Fruit fly (Drosophila melanogaster) whole organism: ENCODE measurements around the gene CG32299.

Source experiments
- CG8478 ChIP-seq: fragments of >200 bp; optimal IDR thresholded peaks from 2 replicates; lab custom pipeline; 2018; ENCODE audit warnings: inconsistent platforms
- Dll ChIP-seq: fragments of >200 bp; optimal IDR thresholded peaks from 2 replicates; lab custom pipeline; 2017
- EcR ChIP-seq, 2 experiments: fragments of >200 bp; optimal IDR thresholded peaks; 2 replicates each; lab custom pipeline; 2017; ENCODE audit warnings: missing biosample characterization in 2 of 2, missing genetic modification characterization in 2 of 2, missing genetic modification reagents in 2 of 2
- pan ChIP-seq: fragments of >200 bp; optimal IDR thresholded peaks from 2 replicates; lab custom pipeline; 2017
- psq ChIP-seq: fragments of >200 bp; optimal IDR thresholded peaks from 2 replicates; lab custom pipeline; 2017
- usp ChIP-seq: fragments of >200 bp; optimal IDR thresholded peaks from 2 replicates; lab custom pipeline; 2017; ENCODE audit warnings: missing biosample characterization, missing genetic modification characterization, mixed read lengths

The CG32299 gene

dm6 chr3L:2390889-2391288, at the start of gene CG32299, which contains the start of gene CG32298:
TSS of gene CG32299 (minus strand) at chr3L:2390989.
TSS of gene CG32298 (minus strand) at chr3L:2390989.
- TF ChIP-seq usp (no peak), Dll (lab: Kevin White, UChicago) (no peak), pan (lab: Kevin White, UChicago) (no peak), EcR (GFP tag; optimal IDR thresholded peaks at IDR 0.05; lab: Kevin White, UChicago) (no peak), CG8478 (no peak), psq (lab: Kevin White, UChicago) (no peak)

- TF ChIP-seq usp = no peak
- no peak for TF ChIP-seq CG8478
- no peak for TF ChIP-seq Dll (lab: Kevin White, UChicago)
- TF ChIP-seq pan (lab: Kevin White, UChicago) = no peak
- no peak for TF ChIP-seq EcR (GFP tag; optimal IDR thresholded peaks at IDR 0.05; lab: Kevin White, UChicago)
- no peak for TF ChIP-seq psq (lab: Kevin White, UChicago)
Observed at dm6 chr3L:2438609-2439422, 48.0 kb upstream of the CG32299 start.

dm6 chr3L:2437571-2437970, 46.8 kb upstream of the CG32299 start:
- TF ChIP-seq EcR (GFP tag; optimal IDR thresholded peaks at IDR 0.05; lab: Kevin White, UChicago) (no peak), CG8478 (no peak), usp (no peak), Dll (lab: Kevin White, UChicago) (no peak), psq (lab: Kevin White, UChicago) (no peak), pan (lab: Kevin White, UChicago) (no peak)

dm6 chr3L:2436754-2437335, 46.1 kb upstream of the CG32299 start:
- TF ChIP-seq EcR (GFP tag; optimal IDR thresholded peaks at IDR 0.05; lab: Kevin White, UChicago) (no peak), Dll (lab: Kevin White, UChicago) (no peak), pan (lab: Kevin White, UChicago) (no peak), psq (lab: Kevin White, UChicago) (no peak), CG8478 (no peak), usp (no peak)

dm6 chr3L:2434179-2434578, 43.4 kb upstream of the CG32299 start:
- TF ChIP-seq usp (no peak), pan (lab: Kevin White, UChicago) (no peak), psq (lab: Kevin White, UChicago) (no peak), EcR (GFP tag; optimal IDR thresholded peaks at IDR 0.05; lab: Kevin White, UChicago) (no peak), Dll (lab: Kevin White, UChicago) (no peak), CG8478 (no peak)

- TF ChIP-seq psq (lab: Kevin White, UChicago) = no peak
- no peak for TF ChIP-seq usp
- TF ChIP-seq CG8478 = no peak
Observed at dm6 chr3L:2433358-2433757, 42.6 kb upstream of the CG32299 start.

dm6 chr3L:2431340-2431739, 40.6 kb upstream of the CG32299 start:
- TF ChIP-seq pan (lab: Kevin White, UChicago) = no peak
- no peak for TF ChIP-seq EcR (GFP tag; optimal IDR thresholded peaks at IDR 0.05; lab: Kevin White, UChicago)
- TF ChIP-seq Dll (lab: Kevin White, UChicago) = no peak
- TF ChIP-seq psq (lab: Kevin White, UChicago) = no peak
- no peak for TF ChIP-seq CG8478
- no peak for TF ChIP-seq usp

dm6 chr3L:2428488-2429302, 37.9 kb upstream of the CG32299 start:
- TF ChIP-seq EcR (GFP tag; optimal IDR thresholded peaks at IDR 0.05; lab: Kevin White, UChicago) = no peak
- no peak for TF ChIP-seq usp
- no peak for TF ChIP-seq pan (lab: Kevin White, UChicago)
- TF ChIP-seq Dll (lab: Kevin White, UChicago) = no peak
- TF ChIP-seq CG8478 = no peak
- TF ChIP-seq psq (lab: Kevin White, UChicago) = no peak

- TF ChIP-seq EcR (GFP tag; optimal IDR thresholded peaks at IDR 0.05; lab: Kevin White, UChicago) (no peak), psq (lab: Kevin White, UChicago) (no peak), usp (no peak), CG8478 (no peak), pan (lab: Kevin White, UChicago) (no peak), Dll (lab: Kevin White, UChicago) (no peak)
Observed at dm6 chr3L:2427151-2427550, 36.4 kb upstream of the CG32299 start.

dm6 chr3L:2426407-2426951, 35.7 kb upstream of the CG32299 start:
- TF ChIP-seq CG8478 (no peak), EcR (GFP tag; optimal IDR thresholded peaks at IDR 0.05; lab: Kevin White, UChicago) (no peak), psq (lab: Kevin White, UChicago) (no peak), Dll (lab: Kevin White, UChicago) (no peak), pan (lab: Kevin White, UChicago) (no peak), usp (no peak)

- TF ChIP-seq CG8478 = no peak
- TF ChIP-seq Dll (lab: Kevin White, UChicago) = no peak
- no peak for TF ChIP-seq pan (lab: Kevin White, UChicago)
- no peak for TF ChIP-seq psq (lab: Kevin White, UChicago)
- TF ChIP-seq usp = no peak
- TF ChIP-seq EcR (GFP tag; optimal IDR thresholded peaks at IDR 0.05; lab: Kevin White, UChicago) = no peak
Observed at dm6 chr3L:2425687-2426086, 34.9 kb upstream of the CG32299 start.
